Fruit fly (Drosophila melanogaster) whole organism, adult: ENCODE measurements around the gene CG4119.

Source experiments
- CG11617 ChIP-seq: fragments of 200-800 bp; sonication (Bioruptor generic); optimal IDR thresholded peaks from 2 replicates; lab custom pipeline; 2017; ENCODE audit warnings: mild to moderate bottlenecking, missing biosample characterization, missing genetic modification reagents, missing genetic modification characterization
- CG12768 ChIP-seq: fragments of 200-800 bp; sonication (Bioruptor generic); optimal IDR thresholded peaks from 2 replicates; lab custom pipeline; 2017; ENCODE audit warnings: missing biosample characterization, missing genetic modification characterization, mild to moderate bottlenecking, moderate library complexity, missing genetic modification reagents
- CG14711 ChIP-seq: fragments of 200-800 bp; sonication (Bioruptor generic); optimal IDR thresholded peaks from 2 replicates; lab custom pipeline; 2018; ENCODE audit warnings: missing biosample characterization, mild to moderate bottlenecking, missing genetic modification characterization, moderate library complexity
- CG7101 ChIP-seq: fragments of 200-800 bp; sonication (Bioruptor generic); optimal IDR thresholded peaks from 2 replicates; lab custom pipeline; 2018; ENCODE audit warnings: missing biosample characterization, mild to moderate bottlenecking, missing genetic modification characterization, moderate library complexity
- Crg-1 ChIP-seq: fragments of 200-800 bp; sonication (Bioruptor generic); optimal IDR thresholded peaks from 2 replicates; lab custom pipeline; 2016; ENCODE audit warnings: missing biosample characterization, missing genetic modification characterization
- cic ChIP-seq: fragments of 200-800 bp; sonication (Bioruptor generic); optimal IDR thresholded peaks from 2 replicates; lab custom pipeline; 2017; ENCODE audit warnings: missing biosample characterization, mild to moderate bottlenecking, missing genetic modification characterization, moderate library complexity
- kay ChIP-seq: fragments of 200-800 bp; sonication (Bioruptor generic); peaks from one replicate; lab custom pipeline; 2016; ENCODE audit warnings: missing biosample characterization, missing genetic modification characterization, borderline replicate concordance
- ovo ChIP-seq: fragments of 200-800 bp; sonication (Bioruptor generic); optimal IDR thresholded peaks from 2 replicates; lab custom pipeline; 2016; ENCODE audit warnings: missing biosample characterization, missing genetic modification characterization
- toe ChIP-seq: fragments of 200-800 bp; sonication (Bioruptor generic); optimal IDR thresholded peaks from 2 replicates; lab custom pipeline; 2016; ENCODE audit warnings: missing biosample characterization, missing genetic modification characterization

dm6 chrX:5682940-5683339 lies 17.1 kb downstream of the CG4119 start, which contains the start of gene CG42449:
- TF ChIP-seq CG12768 (GFP tag; lab: Kevin White, UChicago) (no peak), ovo (GFP tag; lab: Kevin White, UChicago) (no peak), Crg-1 (GFP tag; lab: Kevin White, UChicago) (no peak), CG7101 (tag; lab: Kevin White, UChicago) (no peak), toe (no peak), kay (GFP tag; lab: Kevin White, UChicago) (no peak), CG14711 (tag; lab: Kevin White, UChicago) (no peak), cic (GFP tag; lab: Kevin White, UChicago) (no peak), CG11617 (GFP tag; lab: Kevin White, UChicago) (no peak)
